Worm (Caenorhabditis elegans): Measurements from ENCODE around the gene fbxa-32.
"Not testable (repeated sequence)": the region's sequence is repeated elsewhere in the genome, so short reads cannot be mapped to it uniquely, and the experiment has no call there.

DNA sequence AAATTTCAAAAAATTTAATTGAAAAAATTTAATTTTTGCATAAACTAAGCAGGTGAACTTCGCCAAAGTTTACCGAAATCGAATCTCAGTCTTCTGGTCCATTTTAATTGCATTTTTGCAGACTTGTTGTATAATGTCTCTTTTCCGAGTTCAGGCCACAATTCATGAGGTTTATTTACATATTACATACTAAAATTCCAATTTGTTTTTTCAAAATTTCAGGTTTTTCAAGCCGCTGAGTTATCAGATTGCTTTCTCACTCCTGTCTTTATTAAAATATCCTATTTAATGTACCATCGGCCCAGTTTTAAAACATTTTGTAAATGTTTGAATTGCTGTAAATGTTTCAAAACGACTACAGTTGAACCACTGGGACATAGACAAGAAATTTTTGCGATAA lies 12.5 kb downstream of the fbxa-32 start, which contains the start of gene fbxa-208:
- TF ChIP-seq unc-62 (GFP tag; optimal IDR thresholded peaks at IDR 0.05); nhr-77 (tag; optimal IDR thresholded peaks at IDR 0.05); lin-15B (tag; optimal IDR thresholded peaks at IDR 0.05); elt-1 (tag; optimal IDR thresholded peaks at IDR 0.05): not testable (repeated sequence)

All from whole organism, L3 larva.